Fruit fly (Drosophila melanogaster) whole organism, embryonic: Measurements from ENCODE around the gene Mst85C.

ENCODE experiments used
- Aef1 ChIP-seq: fragments of 200-800 bp; sonication (Bioruptor generic); IDR thresholded peaks from 3 replicates; pipeline ENCODE4 v1.3.6; 2022; ENCODE audit warnings: missing biosample characterization, missing genetic modification characterization
- Antp ChIP-seq: fragments of 200-800 bp; sonication (Bioruptor generic); optimal IDR thresholded peaks from 3 replicates; lab custom pipeline; 2016; ENCODE audit warnings: missing biosample characterization, missing genetic modification characterization
- Asciz ChIP-seq: fragments of 200-800 bp; sonication (Bioruptor generic); optimal IDR thresholded peaks from 2 replicates; lab custom pipeline; 2017; ENCODE audit warnings: missing biosample characterization, mild to moderate bottlenecking, missing genetic modification characterization, missing genetic modification reagents
- B-H1 ChIP-seq: fragments of 200-800 bp; sonication (Bioruptor generic); IDR thresholded peaks from 3 replicates; pipeline ENCODE4 v1.3.6; 2022; ENCODE audit warnings: missing biosample characterization, missing genetic modification characterization
- CG10321 ChIP-seq: fragments of 200-800 bp; sonication (Bioruptor generic); IDR thresholded peaks from 2 replicates; pipeline ENCODE4 v1.3.6; 2022; ENCODE audit warnings: missing biosample characterization, missing genetic modification characterization
- CG12236 ChIP-seq: fragments of 200-800 bp; sonication (Bioruptor generic); optimal IDR thresholded peaks from 2 replicates; lab custom pipeline; 2016; ENCODE audit warnings: missing biosample characterization, missing genetic modification characterization
- CG13287 ChIP-seq: fragments of 200-800 bp; sonication (Bioruptor generic); IDR thresholded peaks from 2 replicates; pipeline ENCODE4 v1.3.6; 2022; ENCODE audit warnings: missing biosample characterization, missing genetic modification characterization; ENCODE audit not compliant: partially characterized antibody
- CG14014 ChIP-seq: fragments of 200-800 bp; sonication (Bioruptor generic); IDR thresholded peaks from 2 replicates; pipeline ENCODE4 v1.3.6; 2022; ENCODE audit warnings: missing biosample characterization, missing genetic modification characterization
- CG18476 ChIP-seq: fragments of 200-800 bp; sonication (Bioruptor generic); optimal IDR thresholded peaks from 2 replicates; lab custom pipeline; 2016; ENCODE audit warnings: missing biosample characterization, mild to moderate bottlenecking, missing genetic modification characterization
- CG2116 ChIP-seq: fragments of 200-800 bp; sonication (Bioruptor generic); optimal IDR thresholded peaks from 3 replicates; lab custom pipeline; 2018; ENCODE audit warnings: missing biosample characterization, mild to moderate bottlenecking, missing genetic modification characterization
- CG30403 ChIP-seq: fragments of 200-800 bp; sonication (Bioruptor generic); optimal IDR thresholded peaks from 3 replicates; lab custom pipeline; 2016; ENCODE audit warnings: missing biosample characterization, missing genetic modification characterization
- CG33557 ChIP-seq: fragments of 200-800 bp; sonication (Bioruptor generic); optimal IDR thresholded peaks from 2 replicates; lab custom pipeline; 2019; ENCODE audit warnings: missing biosample characterization, mild to moderate bottlenecking, missing genetic modification characterization, moderate library complexity
- CG3847 ChIP-seq: fragments of 200-800 bp; sonication (Bioruptor generic); IDR thresholded peaks from 2 replicates; pipeline ENCODE4 v1.3.6; 2022; ENCODE audit warnings: missing biosample characterization, missing genetic modification characterization
- CG6654 ChIP-seq: fragments of 200-800 bp; sonication (Bioruptor generic); optimal IDR thresholded peaks from 2 replicates; lab custom pipeline; 2017; ENCODE audit warnings: missing biosample characterization, mild to moderate bottlenecking, missing genetic modification characterization
- CG6765 ChIP-seq: fragments of 200-800 bp; sonication (Bioruptor generic); optimal IDR thresholded peaks from 3 replicates; lab custom pipeline; 2017; ENCODE audit warnings: missing biosample characterization, mild to moderate bottlenecking, missing genetic modification characterization
- CG6813 ChIP-seq: fragments of 200-800 bp; sonication (Bioruptor generic); optimal IDR thresholded peaks from 2 replicates; lab custom pipeline; 2017; ENCODE audit warnings: missing biosample characterization, missing genetic modification characterization, mild to moderate bottlenecking, moderate library complexity, missing genetic modification reagents
- CG7928 ChIP-seq: fragments of 200-800 bp; sonication (Bioruptor generic); optimal IDR thresholded peaks from 2 replicates; lab custom pipeline; 2017; ENCODE audit warnings: missing biosample characterization, mild to moderate bottlenecking, missing genetic modification characterization
- CG8089 ChIP-seq: fragments of 200-800 bp; sonication (Bioruptor generic); optimal IDR thresholded peaks from 3 replicates; lab custom pipeline; 2016; ENCODE audit warnings: missing biosample characterization, missing genetic modification characterization
- CG8359 ChIP-seq: fragments of 200-800 bp; sonication (Bioruptor generic); optimal IDR thresholded peaks from 2 replicates; lab custom pipeline; 2017; ENCODE audit warnings: missing biosample characterization, mild to moderate bottlenecking, missing genetic modification characterization, borderline replicate concordance
- Dbx ChIP-seq: fragments of 200-800 bp; sonication (Bioruptor generic); IDR thresholded peaks from 3 replicates; pipeline ENCODE4 v1.3.6; 2022; ENCODE audit warnings: missing biosample characterization, missing genetic modification characterization
- Dll ChIP-seq: fragments of 200-800 bp; sonication (Bioruptor generic); IDR thresholded peaks from 4 replicates; pipeline ENCODE4 v1.3.6; 2022; ENCODE audit warnings: missing biosample characterization, missing genetic modification characterization; ENCODE audit not compliant: partially characterized antibody
- Fer1 ChIP-seq: fragments of 200-800 bp; sonication (Bioruptor generic); optimal IDR thresholded peaks from 2 replicates; lab custom pipeline; 2017; ENCODE audit warnings: missing biosample characterization, mild to moderate bottlenecking, missing genetic modification characterization
- H15 ChIP-seq: fragments of 200-800 bp; sonication (Bioruptor generic); IDR thresholded peaks from 3 replicates; pipeline ENCODE4 v1.3.6; 2022; ENCODE audit warnings: missing biosample characterization, missing genetic modification characterization
- HHEX ChIP-seq: fragments of 200-800 bp; sonication (Bioruptor generic); optimal IDR thresholded peaks from 3 replicates; lab custom pipeline; 2017; ENCODE audit warnings: missing biosample characterization, mild to moderate bottlenecking, missing genetic modification characterization, missing genetic modification reagents
- Hey ChIP-seq: fragments of 200-800 bp; sonication (Bioruptor generic); optimal IDR thresholded peaks from 3 replicates; lab custom pipeline; 2018; ENCODE audit warnings: missing biosample characterization, mild to moderate bottlenecking, missing genetic modification characterization
- Hmr ChIP-seq: fragments of 200-800 bp; sonication (Bioruptor generic); optimal IDR thresholded peaks from 3 replicates; lab custom pipeline; 2017; ENCODE audit warnings: mild to moderate bottlenecking, missing biosample characterization, missing genetic modification reagents, missing genetic modification characterization
- Hr3 ChIP-seq: fragments of 200-800 bp; sonication (Bioruptor generic); optimal IDR thresholded peaks from 3 replicates; lab custom pipeline; 2016; ENCODE audit warnings: missing biosample characterization, missing genetic modification characterization
- Jarid2 ChIP-seq: fragments of 200-800 bp; sonication (Bioruptor generic); optimal IDR thresholded peaks from 3 replicates; lab custom pipeline; 2017; ENCODE audit warnings: mild to moderate bottlenecking, missing biosample characterization, missing genetic modification reagents, missing genetic modification characterization
- Mrtf ChIP-seq: fragments of 200-800 bp; sonication (Bioruptor generic); IDR thresholded peaks from 3 replicates; pipeline ENCODE4 v1.3.6; 2022; ENCODE audit warnings: missing biosample characterization, missing genetic modification characterization
- NK7.1 ChIP-seq: fragments of 200-800 bp; sonication (Bioruptor generic); optimal IDR thresholded peaks from 3 replicates; lab custom pipeline; 2016; ENCODE audit warnings: missing biosample characterization, missing genetic modification characterization
- Nf-YB ChIP-seq: fragments of 200-800 bp; sonication (Bioruptor generic); optimal IDR thresholded peaks from 3 replicates; lab custom pipeline; 2019; ENCODE audit warnings: missing biosample characterization, mild to moderate bottlenecking, missing genetic modification characterization, moderate library complexity
- Rx ChIP-seq: fragments of 200-800 bp; sonication (Bioruptor generic); IDR thresholded peaks from 2 replicates; pipeline ENCODE4 v1.3.6; 2022; ENCODE audit warnings: missing biosample characterization, missing genetic modification characterization
- Sry-β ChIP-seq: fragments of 200-800 bp; sonication (Bioruptor generic); optimal IDR thresholded peaks from 2 replicates; lab custom pipeline; 2018; ENCODE audit warnings: missing biosample characterization, mild to moderate bottlenecking, missing genetic modification characterization, moderate library complexity
- Ssrp ChIP-seq: fragments of 200-800 bp; sonication (Bioruptor generic); optimal IDR thresholded peaks from 2 replicates; lab custom pipeline; 2018; ENCODE audit warnings: missing biosample characterization, mild to moderate bottlenecking, missing genetic modification characterization, moderate library complexity
- ara ChIP-seq: fragments of 200-800 bp; sonication (Bioruptor generic); IDR thresholded peaks from 2 replicates; pipeline ENCODE4 v1.3.6; 2022; ENCODE audit warnings: missing biosample characterization, missing genetic modification characterization
- btn ChIP-seq: fragments of 200-800 bp; sonication (Bioruptor generic); optimal IDR thresholded peaks from 2 replicates; lab custom pipeline; 2016; ENCODE audit warnings: missing biosample characterization, missing genetic modification characterization
- cas ChIP-seq: fragments of 200-800 bp; sonication (Bioruptor generic); IDR thresholded peaks from 2 replicates; pipeline ENCODE4 v1.3.6; 2022; ENCODE audit warnings: missing biosample characterization, missing genetic modification characterization
- crc ChIP-seq: fragments of 200-800 bp; sonication (Bioruptor generic); optimal IDR thresholded peaks from 2 replicates; lab custom pipeline; 2016; ENCODE audit warnings: missing biosample characterization, missing genetic modification characterization
- croc ChIP-seq: fragments of 200-800 bp; sonication (Bioruptor generic); conservative IDR thresholded peaks from 3 replicates; pipeline ENCODE4 v1.3.6; 2022; ENCODE audit warnings: missing biosample characterization, missing genetic modification characterization
- crp ChIP-seq, 2 experiments: fragments of 200-800 bp; sonication (Bioruptor generic); optimal IDR thresholded peaks; 2 replicates in 1 of 2; 3 replicates in 1 of 2; lab custom pipeline; 2017; ENCODE audit warnings: missing biosample characterization in 2 of 2, missing genetic modification characterization in 2 of 2, mild to moderate bottlenecking in 1 of 2, moderate library complexity in 1 of 2
- dysf ChIP-seq: fragments of 200-800 bp; sonication (Bioruptor generic); IDR thresholded peaks from 3 replicates; pipeline ENCODE4 v1.3.6; 2022; ENCODE audit warnings: missing biosample characterization, missing genetic modification characterization
- gcm ChIP-seq: fragments of 200-800 bp; sonication (Bioruptor generic); optimal IDR thresholded peaks from 2 replicates; lab custom pipeline; 2019; ENCODE audit warnings: missing biosample characterization, mild to moderate bottlenecking, missing genetic modification characterization, moderate library complexity
- hth ChIP-seq: fragments of >200 bp; optimal IDR thresholded peaks from 2 replicates; lab custom pipeline; 2017; ENCODE audit warnings: inconsistent platforms
- lmd ChIP-seq: fragments of 200-800 bp; sonication (Bioruptor generic); IDR thresholded peaks from 2 replicates; pipeline ENCODE4 v1.3.6; 2022; ENCODE audit warnings: missing biosample characterization, missing genetic modification characterization
- mld ChIP-seq: fragments of 200-800 bp; sonication (Bioruptor generic); IDR thresholded peaks from 3 replicates; pipeline ENCODE4 v1.3.6; 2022; ENCODE audit warnings: missing biosample characterization, missing genetic modification characterization; ENCODE audit not compliant: partially characterized antibody
- psq ChIP-seq: fragments of 200-800 bp; sonication (Bioruptor generic); optimal IDR thresholded peaks from 2 replicates; lab custom pipeline; 2017; ENCODE audit warnings: missing biosample characterization, missing genetic modification characterization
- row ChIP-seq: fragments of 200-800 bp; sonication (Bioruptor generic); IDR thresholded peaks from 3 replicates; pipeline ENCODE4 v1.3.6; 2022; ENCODE audit warnings: missing biosample characterization, missing genetic modification characterization
- scrt ChIP-seq: fragments of 200-800 bp; sonication (Bioruptor generic); optimal IDR thresholded peaks from 2 replicates; lab custom pipeline; 2018; ENCODE audit warnings: missing biosample characterization, mild to moderate bottlenecking, missing genetic modification characterization, moderate library complexity
- stc ChIP-seq: fragments of 200-800 bp; sonication (Bioruptor generic); IDR thresholded peaks from 2 replicates; pipeline ENCODE4 v1.3.6; 2022; ENCODE audit warnings: missing biosample characterization, missing genetic modification characterization
- tna ChIP-seq: fragments of 200-800 bp; sonication (Bioruptor generic); IDR thresholded peaks from 2 replicates; pipeline ENCODE4 v1.3.6; 2022; ENCODE audit warnings: missing biosample characterization, missing genetic modification characterization; ENCODE audit not compliant: partially characterized antibody
- vfl ChIP-seq: fragments of 200-800 bp; sonication (Bioruptor generic); optimal IDR thresholded peaks from 2 replicates; lab custom pipeline; 2016; ENCODE audit warnings: missing biosample characterization, missing genetic modification characterization

Gene Mst85C

dm6 chr3R:9053021-9053420 lies 4.6 kb downstream of the Mst85C start (continued):
- TF ChIP-seq hth (lab: Kevin White, UChicago) (no peak), CG18476 (no peak), CG2116 (no peak), psq (no peak), Hr3 (GFP tag; lab: Kevin White, UChicago) (no peak), CG33557 (GFP tag; lab: Kevin White, UChicago) (peak; percentile 27), CG30403 (GFP tag; lab: Kevin White, UChicago) (peak; percentile 43), Dll (GFP tag; lab: Robert Waterston, UW) (no peak), tna (no peak), CG6654 (no peak), lmd (GFP tag; lab: Robert Waterston, UW) (no peak), Hey (no peak), croc (no peak), Rx (no peak), B-H1 (GFP tag; lab: Robert Waterston, UW) (no peak), CG14014 (GFP tag; lab: Robert Waterston, UW) (no peak), CG7928 (GFP tag; lab: Kevin White, UChicago) (no peak), crc (no peak), CG8359 (GFP tag; lab: Kevin White, UChicago) (no peak), Asciz (GFP tag; lab: Kevin White, UChicago) (no peak), CG6813 (peak; percentile 76), Mrtf (no peak), gcm (GFP tag; lab: Kevin White, UChicago) (peak; percentile 67), cas (GFP tag; lab: Robert Waterston, UW) (no peak), row (GFP tag; lab: Robert Waterston, UW) (no peak), Jarid2 (GFP tag; lab: Kevin White, UChicago) (peak; percentile 68), Dbx (GFP tag; lab: Robert Waterston, UW) (no peak), Hmr (GFP tag; lab: Kevin White, UChicago) (peak; percentile 75), mld (GFP tag; lab: Robert Waterston, UW) (no peak), ara (GFP tag; lab: Robert Waterston, UW) (no peak), scrt (peak; percentile 62), Antp (peak; percentile 87), H15 (GFP tag; lab: Robert Waterston, UW) (no peak), HHEX (GFP tag; lab: Kevin White, UChicago) (peak; percentile 51), CG13287 (no peak), Nf-YB (GFP tag; lab: Kevin White, UChicago) (peak; percentile 91), CG6765 (no peak), Sry-β (GFP tag; lab: Kevin White, UChicago) (no peak), CG3847 (GFP tag; lab: Robert Waterston, UW) (no peak), crp (GFP tag; optimal IDR thresholded peaks at IDR 0.05; lab: Kevin White, UChicago) (no peak), vfl (peak; percentile 64), Aef1 (GFP tag; lab: Robert Waterston, UW) (no peak), NK7.1 (peak; percentile 39), CG8089 (GFP tag; lab: Kevin White, UChicago) (peak; percentile 52), CG12236 (GFP tag; lab: Kevin White, UChicago) (peak; percentile 29), stc (no peak), Fer1 (GFP tag; lab: Kevin White, UChicago) (peak; percentile 84), Ssrp (tag; lab: Kevin White, UChicago) (no peak), CG10321 (GFP tag; lab: Robert Waterston, UW) (no peak), btn (peak; percentile 40), dysf (GFP tag; lab: Robert Waterston, UW) (no peak)
